Worm (Caenorhabditis elegans) whole organism, midembryonic: Measurements from ENCODE around the gene F15E6.10.

ENCODE experiments used
- T22C8.4 ChIP-seq: fragments of 200-800 bp; sonication (Bioruptor generic); IDR thresholded peaks from 2 replicates; pipeline ENCODE4 v1.3.6; 2022; ENCODE audit warnings: missing genetic modification characterization, missing compliant biosample characterization
- cog-1 ChIP-seq: sonication (generic microtip); optimal IDR thresholded peaks from 2 replicates; lab custom pipeline; 2016; ENCODE audit warnings: missing genetic modification characterization, missing compliant biosample characterization
- flt-1 ChIP-seq: fragments of 200-800 bp; sonication (Bioruptor generic); IDR thresholded peaks from 2 replicates; pipeline ENCODE4 v1.3.6; 2022; ENCODE audit warnings: missing genetic modification characterization, missing compliant biosample characterization
- ztf-23 ChIP-seq: fragments of 200-800 bp; sonication (Bioruptor generic); IDR thresholded peaks from 2 replicates; pipeline ENCODE4 v1.3.6; 2022; ENCODE audit warnings: missing genetic modification reagents, missing genetic modification characterization, missing compliant biosample characterization

- TF ChIP-seq ztf-23 (GFP tag; lab: Robert Waterston, UW) (no peak), T22C8.4 (GFP tag; lab: Robert Waterston, UW) (no peak), cog-1 (tag; lab: Kevin White, UChicago) (no peak), flt-1 (GFP tag; lab: Robert Waterston, UW) (no peak)
Measured at ce11 chrIV:4306317-4306716, 13.6 kb downstream of the F15E6.10 start.
